Worm (Caenorhabditis elegans) whole organism, L4/young adult: ENCODE data around the gene atg-3.

ENCODE experiments used
- dao-5 ChIP-seq: sonication (generic microtip); optimal IDR thresholded peaks from 2 replicates; lab custom pipeline; 2016; ENCODE audit warnings: missing genotype, missing genetic modification characterization, moderate library complexity, missing compliant biosample characterization
- him-1 ChIP-seq: sonication (generic microtip); optimal IDR thresholded peaks from 2 replicates; lab custom pipeline; 2016; ENCODE audit warnings: missing genotype, missing genetic modification reagents, missing genetic modification characterization, missing compliant biosample characterization

DNA sequence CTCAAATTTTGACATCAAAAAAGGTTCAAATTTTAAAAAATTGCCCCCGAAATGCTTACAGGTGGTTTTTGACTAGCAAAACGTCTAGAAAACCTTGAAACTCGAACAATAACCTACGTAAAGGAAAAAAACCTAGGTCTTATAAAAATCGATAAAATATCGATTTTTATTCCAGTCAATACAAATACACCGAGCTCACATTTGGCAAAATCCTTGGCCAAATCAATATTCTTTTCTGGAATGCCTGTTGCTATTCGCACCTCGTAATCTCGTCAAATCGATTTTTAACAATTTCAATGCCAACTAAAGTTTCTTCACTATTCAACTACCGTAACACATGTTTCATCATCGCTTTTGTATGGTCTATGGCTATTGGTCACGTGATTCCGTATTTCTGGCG, 36.7 kb downstream of the atg-3 start:
- TF ChIP-seq him-1 (tag; lab: Kevin White, UChicago), result no peak
- no peak for TF ChIP-seq dao-5
